Fruit fly (Drosophila melanogaster) Kc167 (cell line): ENCODE data around the gene CG13634.

Source experiments
- h ChIP-seq: fragments of >200 bp; optimal IDR thresholded peaks from 3 replicates; lab custom pipeline; 2018; ENCODE audit warnings: missing external identifiers
- psq ChIP-seq: fragments of >200 bp; optimal IDR thresholded peaks from 2 replicates; lab custom pipeline; 2017; ENCODE audit warnings: missing external identifiers
- ttk ChIP-seq: sonication (Bioruptor generic); optimal IDR thresholded peaks from 2 replicates; lab custom pipeline; 2017; ENCODE audit warnings: missing external identifiers

dm6 chr3R:24810844-24811625, 21.1 kb upstream of the CG13634 start:
- TF ChIP-seq psq (lab: Kevin White, UChicago) (no peak), h (lab: Kevin White, UChicago) (no peak), ttk (lab: Kevin White, UChicago) (no peak)
